Fruit fly (Drosophila melanogaster) whole organism, embryonic: Measurements from ENCODE around the gene CG10486.

Experiments used
- Awh ChIP-seq: fragments of 200-800 bp; sonication (Bioruptor generic); IDR thresholded peaks from 2 replicates; pipeline ENCODE4, ENCODE4 v1.3.6; 2022; ENCODE audit warnings: missing biosample characterization, missing genetic modification characterization
- CG13775 ChIP-seq: fragments of 200-800 bp; sonication (Bioruptor generic); optimal IDR thresholded peaks from 3 replicates; lab custom pipeline; 2017; ENCODE audit warnings: missing biosample characterization, mild to moderate bottlenecking, missing genetic modification characterization
- CG15269 ChIP-seq: fragments of 200-800 bp; sonication (Bioruptor generic); optimal IDR thresholded peaks from 2 replicates; lab custom pipeline; 2018; ENCODE audit warnings: missing biosample characterization, mild to moderate bottlenecking, missing genetic modification characterization, moderate library complexity
- CG17802 ChIP-seq: fragments of 200-800 bp; sonication (Bioruptor generic); optimal IDR thresholded peaks from 2 replicates; lab custom pipeline; 2018; ENCODE audit warnings: missing biosample characterization, mild to moderate bottlenecking, missing genetic modification characterization, moderate library complexity
- CG1792 ChIP-seq: fragments of 200-800 bp; sonication (Bioruptor generic); optimal IDR thresholded peaks from 2 replicates; lab custom pipeline; 2016; ENCODE audit warnings: missing biosample characterization, missing genetic modification characterization
- CG6654 ChIP-seq: fragments of 200-800 bp; sonication (Bioruptor generic); optimal IDR thresholded peaks from 2 replicates; lab custom pipeline; 2017; ENCODE audit warnings: missing biosample characterization, mild to moderate bottlenecking, missing genetic modification characterization
- CG7987 ChIP-seq: fragments of 200-800 bp; sonication (Bioruptor generic); optimal IDR thresholded peaks from 2 replicates; lab custom pipeline; 2018; ENCODE audit warnings: missing biosample characterization, mild to moderate bottlenecking, missing genetic modification characterization, moderate library complexity
- Ets97D ChIP-seq: fragments of 200-800 bp; sonication (Bioruptor generic); optimal IDR thresholded peaks from 3 replicates; lab custom pipeline; 2016; ENCODE audit warnings: missing biosample characterization, missing genetic modification characterization
- H15 ChIP-seq: fragments of 200-800 bp; sonication (Bioruptor generic); IDR thresholded peaks from 3 replicates; pipeline ENCODE4 v1.3.6; 2022; ENCODE audit warnings: missing biosample characterization, missing genetic modification characterization
- Hmx ChIP-seq: fragments of 200-800 bp; sonication (Bioruptor generic); optimal IDR thresholded peaks from 2 replicates; lab custom pipeline; 2016; ENCODE audit warnings: missing biosample characterization, missing genetic modification characterization
- Usf ChIP-seq: fragments of 200-800 bp; sonication (Bioruptor generic); optimal IDR thresholded peaks from 2 replicates; lab custom pipeline; 2017; ENCODE audit warnings: missing genotype, missing biosample characterization, missing genetic modification characterization
- fu2 ChIP-seq: fragments of 200-800 bp; sonication (Bioruptor generic); optimal IDR thresholded peaks from 2 replicates; lab custom pipeline; 2016; ENCODE audit warnings: missing biosample characterization, missing genetic modification characterization

DNA sequence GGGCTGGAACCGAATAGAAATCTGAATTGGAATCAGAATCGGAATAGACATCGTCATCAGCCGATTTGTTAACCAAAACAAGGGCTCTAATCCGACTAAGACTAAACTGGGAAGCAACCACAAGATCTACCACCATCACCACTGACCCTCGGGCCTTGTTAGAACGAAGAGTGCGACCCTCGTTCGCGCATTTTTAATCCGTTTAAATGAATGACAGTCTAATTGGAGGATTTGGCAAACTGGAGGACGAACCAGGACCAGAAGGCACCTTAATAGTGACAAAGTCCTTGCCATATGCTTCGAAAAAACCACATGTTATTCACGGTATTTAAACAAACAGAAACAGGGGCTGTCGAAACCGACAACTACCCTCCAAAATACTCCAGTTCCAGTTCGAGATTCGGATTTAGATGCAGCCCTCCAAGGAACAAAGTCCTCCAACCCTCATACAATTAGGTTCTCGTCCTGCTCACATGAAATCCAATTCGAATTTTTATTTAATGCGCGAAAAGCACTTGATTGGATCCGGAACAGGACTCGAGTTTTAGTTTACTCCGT, 27.7 kb downstream of the CG10486 start:
- TF ChIP-seq CG13775 (no peak), CG7987 (GFP tag; lab: Kevin White, UChicago) (no peak), CG17802 (tag; lab: Kevin White, UChicago) (no peak), H15 (GFP tag; lab: Robert Waterston, UW) (no peak), Ets97D (GFP tag; lab: Kevin White, UChicago) (no peak), CG15269 (tag; lab: Kevin White, UChicago) (no peak), Hmx (GFP tag; lab: Kevin White, UChicago) (no peak), CG1792 (GFP tag; lab: Kevin White, UChicago) (no peak), Awh (no peak), Usf (GFP tag; lab: Kevin White, UChicago) (no peak), fu2 (GFP tag; lab: Kevin White, UChicago) (no peak), CG6654 (no peak)
